Worm (Caenorhabditis elegans) whole organism, L1 larva: ENCODE results near the gene ttr-6.

ENCODE experiments used
- C04F5.9 ChIP-seq: sonication (generic microtip); optimal IDR thresholded peaks from 2 replicates; lab custom pipeline; 2016; ENCODE audit warnings: missing genetic modification characterization, missing compliant biosample characterization
- C34B4.2 ChIP-seq: sonication (generic microtip); optimal IDR thresholded peaks from 2 replicates; lab custom pipeline; 2017; ENCODE audit warnings: mild to moderate bottlenecking, missing genetic modification characterization, missing compliant biosample characterization
- F16B12.6 ChIP-seq: fragments of 150-350 bp; optimal IDR thresholded peaks from 2 replicates; lab custom pipeline; 2014; ENCODE audit warnings: missing biosample characterization, missing genetic modification characterization
- Y116A8C.19 ChIP-seq: sonication (generic microtip); optimal IDR thresholded peaks from 2 replicates; lab custom pipeline; 2016; ENCODE audit warnings: missing compliant biosample characterization, missing genetic modification characterization, borderline replicate concordance
- blmp-1 ChIP-seq: fragments of 150-350 bp; optimal IDR thresholded peaks from 2 replicates; lab custom pipeline; 2014; ENCODE audit warnings: missing biosample characterization, missing genetic modification characterization
- ceh-63 ChIP-seq: fragments of 200-800 bp; sonication (Bioruptor generic); optimal IDR thresholded peaks from 2 replicates; lab custom pipeline; 2018; ENCODE audit warnings: mild to moderate bottlenecking, missing genetic modification characterization, missing compliant biosample characterization
- ceh-8 ChIP-seq: fragments of 200-800 bp; sonication (Bioruptor generic); optimal IDR thresholded peaks from 2 replicates; lab custom pipeline; 2018; ENCODE audit warnings: mild to moderate bottlenecking, missing genetic modification characterization, moderate library complexity, missing compliant biosample characterization
- ceh-82 ChIP-seq, 3 experiments: fragments of 150-350 bp in 1 of 3; sonication (generic microtip) in 2 of 3; optimal IDR thresholded peaks; 2 replicates each; lab custom pipeline; 2014 to 2017; ENCODE audit warnings: missing biosample characterization in 3 of 3, missing genetic modification characterization in 3 of 3
- ces-1 ChIP-seq: fragments of 150-350 bp; optimal IDR thresholded peaks from 2 replicates; lab custom pipeline; 2014; ENCODE audit warnings: missing biosample characterization, missing genetic modification reagents, missing genetic modification characterization
- efl-1 ChIP-seq, 4 experiments: fragments of 150-350 bp; optimal IDR thresholded peaks in 3 of 4; peaks in 1 of 4; 1 replicate in 1 of 4; 2 replicates in 3 of 4; lab custom pipeline; 2014; ENCODE audit warnings: missing biosample characterization in 2 of 4, missing genetic modification characterization in 2 of 4, missing genetic modification reagents in 2 of 4
- elt-3 ChIP-seq, 6 experiments: fragments of 150-350 bp in 1 of 6; sonication (generic microtip); optimal IDR thresholded peaks; 2 replicates each; lab custom pipeline; 2017 to 2018; ENCODE audit warnings: missing biosample characterization in 6 of 6, missing genetic modification characterization in 6 of 6, inconsistent platforms in 1 of 6
- fkh-4 ChIP-seq: sonication (generic microtip); optimal IDR thresholded peaks from 2 replicates; lab custom pipeline; 2016; ENCODE audit warnings: missing compliant biosample characterization, missing genetic modification characterization, borderline replicate concordance
- fkh-8 ChIP-seq: sonication (generic microtip); optimal IDR thresholded peaks from 2 replicates; lab custom pipeline; 2016; ENCODE audit warnings: mild to moderate bottlenecking, missing genetic modification characterization, missing compliant biosample characterization
- fos-1 ChIP-seq: fragments of 150-350 bp; optimal IDR thresholded peaks from 2 replicates; lab custom pipeline; 2014; ENCODE audit warnings: missing biosample characterization, missing genetic modification characterization
- irx-1 ChIP-seq: sonication (generic microtip); optimal IDR thresholded peaks from 2 replicates; lab custom pipeline; 2016; ENCODE audit warnings: missing genetic modification characterization, missing compliant biosample characterization
- isw-1 ChIP-seq: fragments of 200-800 bp; sonication (Bioruptor generic); IDR thresholded peaks from 2 replicates; pipeline ENCODE4 v1.3.6; 2022; ENCODE audit warnings: missing genetic modification characterization, missing compliant biosample characterization
- jun-1 ChIP-seq: fragments of 150-350 bp; optimal IDR thresholded peaks from 2 replicates; lab custom pipeline; 2014; ENCODE audit warnings: missing biosample characterization, missing genetic modification reagents, missing genetic modification characterization
- lin-14 ChIP-seq: fragments of 200-800 bp; sonication (Bioruptor generic); optimal IDR thresholded peaks from 2 replicates; lab custom pipeline; 2018; ENCODE audit warnings: mild to moderate bottlenecking, missing genetic modification characterization, moderate library complexity, missing compliant biosample characterization
- lin-15B ChIP-seq: fragments of 150-350 bp; sonication (generic microtip); optimal IDR thresholded peaks from 3 replicates; lab custom pipeline; 2014; ENCODE audit warnings: missing biosample characterization, missing genetic modification characterization
- lir-3 ChIP-seq: sonication (generic microtip); optimal IDR thresholded peaks from 2 replicates; lab custom pipeline; 2016; ENCODE audit warnings: mild to moderate bottlenecking, missing genetic modification characterization, moderate library complexity, missing compliant biosample characterization; ENCODE audit not compliant: poor library complexity
- mab-9 ChIP-seq: fragments of 200-800 bp; sonication (Bioruptor generic); IDR thresholded peaks from 2 replicates; pipeline ENCODE4 v1.3.6; 2022; ENCODE audit warnings: missing genetic modification reagents, missing genetic modification characterization, missing compliant biosample characterization
- mdl-1 ChIP-seq, 2 experiments: fragments of 150-350 bp; optimal IDR thresholded peaks; 2 replicates each; lab custom pipeline; 2014 to 2017; ENCODE audit warnings: missing biosample characterization in 2 of 2, missing genetic modification characterization in 2 of 2, inconsistent platforms in 1 of 2
- nhr-11 ChIP-seq: fragments of 150-350 bp; optimal IDR thresholded peaks from 2 replicates; lab custom pipeline; 2014; ENCODE audit warnings: missing biosample characterization, missing genetic modification characterization
- nhr-20 ChIP-seq: sonication (generic microtip); optimal IDR thresholded peaks from 2 replicates; lab custom pipeline; 2016; ENCODE audit warnings: mild to moderate bottlenecking, missing genetic modification characterization, missing compliant biosample characterization
- nhr-237 ChIP-seq: fragments of 150-350 bp; optimal IDR thresholded peaks from 2 replicates; lab custom pipeline; 2014; ENCODE audit warnings: missing biosample characterization, missing genetic modification characterization
- nhr-28 ChIP-seq: fragments of 150-350 bp; optimal IDR thresholded peaks from 2 replicates; lab custom pipeline; 2014; ENCODE audit warnings: missing biosample characterization, missing genetic modification characterization
- nhr-85 ChIP-seq: sonication (generic microtip); peaks from one replicate; lab custom pipeline; 2016; ENCODE audit warnings: missing genetic modification characterization, inconsistent platforms, missing compliant biosample characterization
- pag-3 ChIP-seq: sonication (generic microtip); optimal IDR thresholded peaks from 2 replicates; lab custom pipeline; 2017; ENCODE audit warnings: missing genetic modification characterization, mild to moderate bottlenecking, missing compliant biosample characterization, antibody characterized with exemption, borderline replicate concordance; ENCODE audit not compliant: insufficient read depth
- snu-23 ChIP-seq: sonication (generic microtip); optimal IDR thresholded peaks from 2 replicates; lab custom pipeline; 2016; ENCODE audit warnings: missing genetic modification characterization, missing compliant biosample characterization
- sox-4 ChIP-seq: sonication (generic microtip); optimal IDR thresholded peaks from 2 replicates; lab custom pipeline; 2016; ENCODE audit warnings: missing genetic modification characterization, missing compliant biosample characterization
- sup-37 ChIP-seq: fragments of 200-800 bp; sonication (Bioruptor generic); optimal IDR thresholded peaks from 2 replicates; lab custom pipeline; 2018; ENCODE audit warnings: mild to moderate bottlenecking, missing genetic modification characterization, missing compliant biosample characterization
- unc-130 ChIP-seq: fragments of 150-350 bp; optimal IDR thresholded peaks from 2 replicates; lab custom pipeline; 2017; ENCODE audit warnings: missing biosample characterization, missing genetic modification characterization, inconsistent platforms
- unc-30 ChIP-seq: sonication (generic microtip); optimal IDR thresholded peaks from 2 replicates; lab custom pipeline; 2017; ENCODE audit warnings: missing biosample characterization, missing genetic modification characterization
- unc-62 ChIP-seq: fragments of 150-350 bp; optimal IDR thresholded peaks from 2 replicates; lab custom pipeline; 2014; ENCODE audit warnings: missing biosample characterization, missing genetic modification reagents, missing genetic modification characterization
- unc-86 ChIP-seq: sonication (generic microtip); optimal IDR thresholded peaks from 2 replicates; lab custom pipeline; 2016; ENCODE audit warnings: missing genetic modification characterization, missing compliant biosample characterization
- unc-98 ChIP-seq: fragments of 200-800 bp; sonication (Bioruptor generic); IDR thresholded peaks from 2 replicates; pipeline ENCODE4 v1.3.6; 2022; ENCODE audit warnings: missing genetic modification characterization, missing compliant biosample characterization
- vab-15 ChIP-seq: sonication (generic microtip); optimal IDR thresholded peaks from 2 replicates; lab custom pipeline; 2017; ENCODE audit warnings: missing genotype, mild to moderate bottlenecking, missing genetic modification characterization, missing compliant biosample characterization
- xbp-1 ChIP-seq: sonication (generic microtip); optimal IDR thresholded peaks from 2 replicates; lab custom pipeline; 2016; ENCODE audit warnings: missing genetic modification characterization, missing compliant biosample characterization
- zag-1 ChIP-seq: fragments of 150-350 bp; optimal IDR thresholded peaks from 2 replicates; lab custom pipeline; 2014; ENCODE audit warnings: missing biosample characterization, missing genetic modification characterization
- zip-4 ChIP-seq: fragments of 200-800 bp; sonication (Bioruptor generic); optimal IDR thresholded peaks from 2 replicates; lab custom pipeline; 2018; ENCODE audit warnings: mild to moderate bottlenecking, missing genetic modification characterization, moderate library complexity, missing compliant biosample characterization
- ztf-4 ChIP-seq: fragments of 150-350 bp; optimal IDR thresholded peaks from 2 replicates; lab custom pipeline; 2014; ENCODE audit warnings: missing biosample characterization, missing genetic modification characterization

ttr-6 gene

ce11 chrX:6622552-6623236 is 25.8 kb upstream of the ttr-6 start, which contains the start of gene clec-266:
clec-266 (minus strand) TSS chrX:6622915.
- no peak for TF ChIP-seq elt-3 (tag; optimal IDR thresholded peaks at IDR 0.05; lab: Kevin White, UChicago)
- TF ChIP-seq pag-3 (tag; lab: Kevin White, UChicago) = no peak
- TF ChIP-seq unc-130 (tag; lab: Kevin White, UChicago) = no peak
- no peak for TF ChIP-seq sup-37 (GFP tag; lab: Kevin White, UChicago)
- no peak for TF ChIP-seq Y116A8C.19 (tag; lab: Kevin White, UChicago)
- TF ChIP-seq sox-4 (tag; lab: Kevin White, UChicago) = no peak
- TF ChIP-seq snu-23 (GFP tag; lab: Kevin White, UChicago) = no peak
- TF ChIP-seq unc-30 (tag; lab: Kevin White, UChicago) = no peak
- no peak for TF ChIP-seq C04F5.9 (tag; lab: Kevin White, UChicago)
- TF ChIP-seq nhr-28 (tag; lab: Kevin White, UChicago) = no peak
- no peak for TF ChIP-seq nhr-237
- TF ChIP-seq nhr-20 = no peak
- no peak for TF ChIP-seq fos-1 (tag; lab: Kevin White, UChicago)
- TF ChIP-seq ceh-82 (tag; optimal IDR thresholded peaks at IDR 0.05; lab: Kevin White, UChicago) = no peak
- TF ChIP-seq zag-1 (tag; lab: Kevin White, UChicago) = no peak

ce11 chrX:6618712-6619111 is 21.8 kb upstream of the ttr-6 start, which contains the start of gene kqt-1:
kqt-1 (plus strand) TSS chrX:6619012.
- no peak for TF ChIP-seq elt-3 (tag; optimal IDR thresholded peaks at IDR 0.05; lab: Kevin White, UChicago)
- TF ChIP-seq C34B4.2 (tag; lab: Kevin White, UChicago) = no peak
- no peak for TF ChIP-seq vab-15 (tag; lab: Kevin White, UChicago)
- no peak for TF ChIP-seq ceh-8 (GFP tag; lab: Kevin White, UChicago)
- no peak for TF ChIP-seq C04F5.9 (tag; lab: Kevin White, UChicago)
- TF ChIP-seq mdl-1 (tag; optimal IDR thresholded peaks at IDR 0.05; lab: Kevin White, UChicago) = no peak
- no peak for TF ChIP-seq unc-62 (GFP tag; lab: Kevin White, UChicago)
- TF ChIP-seq mab-9 (GFP tag; lab: Robert Waterston, UW) = no peak
- no peak for TF ChIP-seq unc-98 (GFP tag; lab: Robert Waterston, UW)
- TF ChIP-seq unc-86 (tag; lab: Kevin White, UChicago) = no peak
- TF ChIP-seq snu-23 (GFP tag; lab: Kevin White, UChicago) = no peak
- no peak for TF ChIP-seq fkh-8 (tag; lab: Kevin White, UChicago)
- TF ChIP-seq sup-37 (GFP tag; lab: Kevin White, UChicago) = no peak
- TF ChIP-seq ztf-4 (tag; lab: Kevin White, UChicago) = no peak
- no peak for TF ChIP-seq lin-14
- TF ChIP-seq isw-1 = no peak
- TF ChIP-seq jun-1 (tag; lab: Kevin White, UChicago) = no peak
- no peak for TF ChIP-seq lin-15B (tag; lab: Kevin White, UChicago)
- TF ChIP-seq, all 84 proteins: peak for 0

ce11 chrX:6617622-6618021 is 20.7 kb upstream of the ttr-6 start:
- TF ChIP-seq irx-1 (tag; lab: Kevin White, UChicago) = no peak
- no peak for TF ChIP-seq nhr-85
- TF ChIP-seq efl-1 (optimal IDR thresholded peaks at IDR 0.05; lab: Kevin White, UChicago) = no peak
- TF ChIP-seq efl-1 (GFP tag; optimal IDR thresholded peaks at IDR 0.05 in 1 of 2; lab: Kevin White, UChicago) = no peak
- no peak for TF ChIP-seq nhr-20
- no peak for TF ChIP-seq ztf-4 (tag; lab: Kevin White, UChicago)
- TF ChIP-seq fkh-4 = no peak
- no peak for TF ChIP-seq unc-98 (GFP tag; lab: Robert Waterston, UW)
- TF ChIP-seq zip-4 (GFP tag; lab: Kevin White, UChicago) = no peak
- no peak for TF ChIP-seq ceh-63 (GFP tag; lab: Kevin White, UChicago)
- TF ChIP-seq fos-1 (tag; lab: Kevin White, UChicago) = no peak
- no peak for TF ChIP-seq ces-1 (GFP tag; lab: Kevin White, UChicago)
- no peak for TF ChIP-seq sox-4 (tag; lab: Kevin White, UChicago)
- TF ChIP-seq unc-130 (tag; lab: Kevin White, UChicago) = no peak
- TF ChIP-seq blmp-1 = no peak
- TF ChIP-seq lir-3 (tag; lab: Kevin White, UChicago) = no peak
- no peak for TF ChIP-seq F16B12.6
- no peak for TF ChIP-seq xbp-1 (tag; lab: Kevin White, UChicago)
- TF ChIP-seq nhr-11 (tag; lab: Kevin White, UChicago) = no peak
